In the genomic region with DNA sequence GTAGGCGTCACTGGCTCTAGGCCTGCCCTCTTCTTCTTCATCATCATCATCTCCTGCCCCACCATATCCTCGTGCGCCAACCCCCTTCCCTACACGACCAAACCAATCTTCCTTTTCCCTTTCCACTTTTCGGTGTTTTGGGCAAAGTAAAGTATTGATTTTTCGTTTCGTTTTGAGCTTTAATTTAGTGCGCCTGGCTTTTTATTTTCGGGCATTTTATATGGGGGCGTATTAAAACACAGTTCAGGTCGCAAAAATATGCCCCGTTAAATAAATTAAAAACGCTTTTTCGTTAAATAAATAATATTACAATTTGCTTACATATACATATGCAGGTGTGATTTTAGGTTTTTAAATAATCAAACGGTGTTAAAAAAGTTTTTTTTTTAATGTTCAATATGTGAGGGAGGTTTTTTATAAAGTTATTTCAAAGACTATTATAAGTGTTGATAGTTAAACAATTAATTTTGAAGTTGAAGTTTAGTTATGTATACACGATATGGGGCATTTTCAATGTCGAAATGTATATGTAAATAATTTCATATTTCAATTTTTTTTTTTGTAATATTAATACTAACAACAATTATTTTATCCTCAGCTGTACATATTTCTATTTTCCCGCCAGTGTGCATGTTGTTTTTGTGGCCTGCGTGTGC, we compare ENCODE assay signal across 5 fruit fly cellular contexts.
TF ChIP-seq lines count a peak whose summit lies in the region.

No protein-coding gene starts in this region.

- TF ChIP-seq CTCF in whole organism, embryonic (GFP tag; optimal IDR thresholded peaks at IDR 0.05; lab: Kevin White, UChicago): peak; percentile 12

TF ChIP-seq in whole organism, adult, 20 proteins besides CTCF, POLR2A, EP300 and RAD21:
- TF ChIP-seq Crg-1 (GFP tag; optimal IDR thresholded peaks at IDR 0.05; lab: Kevin White, UChicago) (no peak), CG7101 (tag; optimal IDR thresholded peaks at IDR 0.05; lab: Kevin White, UChicago) (peak; percentile 75), kay (GFP tag; lab: Kevin White, UChicago; ENCODE audit: borderline replicate concordance) (no peak), CG11617 (GFP tag; optimal IDR thresholded peaks at IDR 0.05; lab: Kevin White, UChicago) (peak; percentile 59), CG7045 (GFP tag; optimal IDR thresholded peaks at IDR 0.05; lab: Kevin White, UChicago) (no peak), CG5204 (GFP tag; optimal IDR thresholded peaks at IDR 0.05; lab: Kevin White, UChicago) (peak; percentile 32), cnc (optimal IDR thresholded peaks at IDR 0.05; lab: Kevin White, UChicago) (no peak), CG12768 (GFP tag; optimal IDR thresholded peaks at IDR 0.05; lab: Kevin White, UChicago) (no peak), bab1 (GFP tag; optimal IDR thresholded peaks at IDR 0.05; lab: Kevin White, UChicago) (peak; percentile 55), CG14711 (tag; optimal IDR thresholded peaks at IDR 0.05; lab: Kevin White, UChicago) (peak; percentile 66), Mnt (GFP tag; optimal IDR thresholded peaks at IDR 0.05; lab: Kevin White, UChicago) (no peak), CG33017 (tag; optimal IDR thresholded peaks at IDR 0.05; lab: Kevin White, UChicago) (peak; percentile 20), CG1620 (GFP tag; optimal IDR thresholded peaks at IDR 0.05; lab: Kevin White, UChicago) (no peak)

TF ChIP-seq in whole organism, embryonic, 481 proteins besides CTCF, POLR2A, EP300 and RAD21 (continues in another document):
- TF ChIP-seq Pdp1 (GFP tag; optimal IDR thresholded peaks at IDR 0.05; lab: Kevin White, UChicago) (peak; percentile 29 to 46), CG8290 (GFP tag; optimal IDR thresholded peaks at IDR 0.05; lab: Kevin White, UChicago) (peak; percentile 22), CG8290 (tag; optimal IDR thresholded peaks at IDR 0.05; lab: Kevin White, UChicago) (no peak), CG3847 (GFP tag; IDR thresholded peaks at IDR 0.05; lab: Robert Waterston, UW) (no peak), CG18619 (GFP tag; optimal IDR thresholded peaks at IDR 0.05; lab: Kevin White, UChicago) (peak; percentile 77), CG11696 (GFP tag; IDR thresholded peaks at IDR 0.05; lab: Robert Waterston, UW) (peak; percentile 84), nau (GFP tag; optimal IDR thresholded peaks at IDR 0.05; lab: Kevin White, UChicago) (peak; percentile 25), D19B (GFP tag; optimal IDR thresholded peaks at IDR 0.05; lab: Kevin White, UChicago) (peak; percentile 52), Nf-YB (GFP tag; optimal IDR thresholded peaks at IDR 0.05; lab: Kevin White, UChicago) (peak; percentile 59), Six4 (GFP tag; optimal IDR thresholded peaks at IDR 0.05; lab: Kevin White, UChicago) (peak; percentile 42), CG12104 (GFP tag; optimal IDR thresholded peaks at IDR 0.05; lab: Kevin White, UChicago) (peak; percentile 73), CG8765 (GFP tag; IDR thresholded peaks at IDR 0.05; lab: Robert Waterston, UW) (no peak), tx (GFP tag; optimal IDR thresholded peaks at IDR 0.05; lab: Kevin White, UChicago) (no peak), sens (GFP tag; lab: Kevin White, UChicago) (peak; percentile 92), Ada2b (GFP tag; IDR thresholded peaks at IDR 0.05; lab: Robert Waterston, UW) (0 out of 2 replicates have a peak, but pooled peaks have one; percentile 25), psq (GFP tag; optimal IDR thresholded peaks at IDR 0.05; lab: Kevin White, UChicago) (no peak), CG1647 (GFP tag; optimal IDR thresholded peaks at IDR 0.05; lab: Kevin White, UChicago) (no peak), lilli (GFP tag; optimal IDR thresholded peaks at IDR 0.05; lab: Kevin White, UChicago) (peak; percentile 14)

TF ChIP-seq in whole organism, prepupa, 60 proteins besides CTCF, POLR2A, EP300 and RAD21 (continues in another document):
- peak; percentile 69 for TF ChIP-seq CG15336 (GFP tag; IDR thresholded peaks at IDR 0.05; lab: Robert Waterston, UW)
- TF ChIP-seq Ets21C (GFP tag; optimal IDR thresholded peaks at IDR 0.05; lab: Kevin White, UChicago): peak; percentile 7
- TF ChIP-seq CG4318 (GFP tag; optimal IDR thresholded peaks at IDR 0.05; lab: Kevin White, UChicago): peak; percentile 61
- no peak for TF ChIP-seq Sox102F (GFP tag; optimal IDR thresholded peaks at IDR 0.05; lab: Kevin White, UChicago)
- TF ChIP-seq CG6276 (GFP tag; optimal IDR thresholded peaks at IDR 0.05; lab: Kevin White, UChicago): peak; percentile 80
- TF ChIP-seq vri (GFP tag; optimal IDR thresholded peaks at IDR 0.05; lab: Kevin White, UChicago): no peak
- peak; percentile 52; the same call in 1 of the 2 replicates for TF ChIP-seq Gug (GFP tag; IDR thresholded peaks at IDR 0.05; lab: Robert Waterston, UW)
- peak; percentile 69 for TF ChIP-seq esn (GFP tag; optimal IDR thresholded peaks at IDR 0.05; lab: Kevin White, UChicago)
- TF ChIP-seq CG7368 (GFP tag; optimal IDR thresholded peaks at IDR 0.05; lab: Kevin White, UChicago): no peak
- TF ChIP-seq CG6854 (GFP tag; optimal IDR thresholded peaks at IDR 0.05; lab: Kevin White, UChicago): no peak
- peak; percentile 65 for TF ChIP-seq topi (GFP tag; optimal IDR thresholded peaks at IDR 0.05; lab: Kevin White, UChicago)
- no peak for TF ChIP-seq CG1621 (tag; optimal IDR thresholded peaks at IDR 0.05; lab: Kevin White, UChicago)
- TF ChIP-seq CG10631 (GFP tag; optimal IDR thresholded peaks at IDR 0.05; lab: Kevin White, UChicago): peak; percentile 62
- peak; percentile 68 for TF ChIP-seq CG8632 (GFP tag; optimal IDR thresholded peaks at IDR 0.05; lab: Kevin White, UChicago)
- TF ChIP-seq CG11762 (GFP tag; optimal IDR thresholded peaks at IDR 0.05; lab: Kevin White, UChicago; ENCODE audit: insufficient read depth): peak; percentile 57
- TF ChIP-seq achi (GFP tag; optimal IDR thresholded peaks at IDR 0.05; lab: Kevin White, UChicago): peak; percentile 65
- TF ChIP-seq CG32006 (GFP tag; optimal IDR thresholded peaks at IDR 0.05; lab: Kevin White, UChicago): peak; percentile 84
- TF ChIP-seq CG6792 (GFP tag; optimal IDR thresholded peaks at IDR 0.05; lab: Kevin White, UChicago): peak; percentile 24

TF ChIP-seq in whole organism, pupa, 21 proteins besides CTCF, POLR2A, EP300 and RAD21 (continues in another document):
- peak; percentile 11 for TF ChIP-seq CG34367 (tag; optimal IDR thresholded peaks at IDR 0.05; lab: Kevin White, UChicago)
- peak; percentile 40; the same call in 1 of the 3 replicates for TF ChIP-seq CG4496 (GFP tag; IDR thresholded peaks at IDR 0.05; lab: Robert Waterston, UW)
- TF ChIP-seq rn (GFP tag; IDR thresholded peaks at IDR 0.05; lab: Robert Waterston, UW): no peak
- no peak for TF ChIP-seq CG13204 (GFP tag; optimal IDR thresholded peaks at IDR 0.05; lab: Kevin White, UChicago)
- no peak for TF ChIP-seq gl (tag; optimal IDR thresholded peaks at IDR 0.05; lab: Kevin White, UChicago)
- peak; percentile 13 for TF ChIP-seq CG8301 (tag; optimal IDR thresholded peaks at IDR 0.05; lab: Kevin White, UChicago)
- TF ChIP-seq CG10348 (GFP tag; IDR thresholded peaks at IDR 0.05; lab: Robert Waterston, UW): no peak
- TF ChIP-seq CG15710 (tag; optimal IDR thresholded peaks at IDR 0.05; lab: Kevin White, UChicago): peak; percentile 37
- no peak for TF ChIP-seq Pif1B (GFP tag; optimal IDR thresholded peaks at IDR 0.05; lab: Kevin White, UChicago)
- TF ChIP-seq CG12605 (GFP tag; IDR thresholded peaks at IDR 0.05; lab: Robert Waterston, UW): no peak
- TF ChIP-seq CG17806 (tag; optimal IDR thresholded peaks at IDR 0.05; lab: Kevin White, UChicago): peak; percentile 42
- TF ChIP-seq Snoo (tag; optimal IDR thresholded peaks at IDR 0.05; lab: Kevin White, UChicago): peak; percentile 58
- no peak for TF ChIP-seq Pif1A (GFP tag; optimal IDR thresholded peaks at IDR 0.05; lab: Kevin White, UChicago)
- no peak for TF ChIP-seq fd96Ca (GFP tag; IDR thresholded peaks at IDR 0.05; lab: Robert Waterston, UW)
- no peak for TF ChIP-seq EcR (GFP tag; optimal IDR thresholded peaks at IDR 0.05; lab: Kevin White, UChicago)
- peak; percentile 46 for TF ChIP-seq CG9948 (tag; optimal IDR thresholded peaks at IDR 0.05; lab: Kevin White, UChicago)
- TF ChIP-seq CG32121 (GFP tag; IDR thresholded peaks at IDR 0.05; lab: Robert Waterston, UW): peak; percentile 64
- TF ChIP-seq CG14655 (GFP tag; optimal IDR thresholded peaks at IDR 0.05; lab: Kevin White, UChicago): peak; percentile 54
- no peak for TF ChIP-seq Ets98B (GFP tag; IDR thresholded peaks at IDR 0.05; lab: Robert Waterston, UW)
- peak; percentile 65 for TF ChIP-seq CG8159 (tag; optimal IDR thresholded peaks at IDR 0.05; lab: Kevin White, UChicago)

TF ChIP-seq in whole organism, wandering third instar larva, 38 proteins besides CTCF, POLR2A, EP300 and RAD21 (continues in another document):
- TF ChIP-seq lola (GFP tag; optimal IDR thresholded peaks at IDR 0.05; lab: Kevin White, UChicago): no peak
- TF ChIP-seq brk (GFP tag; optimal IDR thresholded peaks at IDR 0.05; lab: Kevin White, UChicago): no peak
- peak in 1 of 2 experiments; percentile 77 for TF ChIP-seq foxo (GFP tag; optimal IDR thresholded peaks at IDR 0.05; lab: Kevin White, UChicago)
- TF ChIP-seq CG32264 (GFP tag; optimal IDR thresholded peaks at IDR 0.05; lab: Kevin White, UChicago): no peak
- TF ChIP-seq pan (optimal IDR thresholded peaks at IDR 0.05; lab: Kevin White, UChicago): no peak
- TF ChIP-seq Hr83 (GFP tag; optimal IDR thresholded peaks at IDR 0.05; lab: Kevin White, UChicago; ENCODE audit: poor library complexity, severe bottlenecking): no peak
- TF ChIP-seq usp (GFP tag; optimal IDR thresholded peaks at IDR 0.05; lab: Kevin White, UChicago): no peak
- no peak for TF ChIP-seq Mio (GFP tag; optimal IDR thresholded peaks at IDR 0.05; lab: Kevin White, UChicago)
- no peak for TF ChIP-seq tai (GFP tag; optimal IDR thresholded peaks at IDR 0.05; lab: Kevin White, UChicago)
- no peak for TF ChIP-seq Vsx2 (GFP tag; optimal IDR thresholded peaks at IDR 0.05; lab: Kevin White, UChicago; ENCODE audit: partially characterized antibody)
- peak; percentile 54 for TF ChIP-seq rgr (GFP tag; optimal IDR thresholded peaks at IDR 0.05; lab: Kevin White, UChicago)
- no peak for TF ChIP-seq psq (GFP tag; optimal IDR thresholded peaks at IDR 0.05; lab: Kevin White, UChicago)
- TF ChIP-seq N (GFP tag; optimal IDR thresholded peaks at IDR 0.05; lab: Kevin White, UChicago): no peak
- TF ChIP-seq ey (GFP tag; optimal IDR thresholded peaks at IDR 0.05; lab: Kevin White, UChicago): peak; percentile 55
- TF ChIP-seq Dif (GFP tag; optimal IDR thresholded peaks at IDR 0.05; lab: Kevin White, UChicago; ENCODE audit: partially characterized antibody): no peak
- TF ChIP-seq woc (GFP tag; optimal IDR thresholded peaks at IDR 0.05; lab: Kevin White, UChicago): peak; percentile 6
- TF ChIP-seq Abd-B (GFP tag; optimal IDR thresholded peaks at IDR 0.05; lab: Kevin White, UChicago): no peak
- TF ChIP-seq Jra (GFP tag; optimal IDR thresholded peaks at IDR 0.05; lab: Kevin White, UChicago): no peak
- TF ChIP-seq h (GFP tag; optimal IDR thresholded peaks at IDR 0.05; lab: Kevin White, UChicago): peak; percentile 24
- no peak for TF ChIP-seq dl (GFP tag; optimal IDR thresholded peaks at IDR 0.05; lab: Kevin White, UChicago; ENCODE audit: insufficient read depth in 1 of 2, partially characterized antibody in 2 of 2)
- TF ChIP-seq Dfd (GFP tag; optimal IDR thresholded peaks at IDR 0.05; lab: Kevin White, UChicago): no peak
- TF ChIP-seq Sp1 (GFP tag; optimal IDR thresholded peaks at IDR 0.05; lab: Kevin White, UChicago): peak; percentile 75
